Fruit fly (Drosophila melanogaster) whole organism, embryonic: ENCODE results near the gene Ide.
A peak's percentile ranks its signal among the peaks of the same experiment; 100 is the strongest.

Experiments used
- ATbp ChIP-seq: fragments of 200-800 bp; sonication (Bioruptor generic); optimal IDR thresholded peaks from 2 replicates; lab custom pipeline; 2017; ENCODE audit warnings: missing biosample characterization, mild to moderate bottlenecking, missing genetic modification characterization, missing genetic modification reagents
- CG11247 ChIP-seq: fragments of 200-800 bp; sonication (Bioruptor generic); IDR thresholded peaks from 2 replicates; pipeline ENCODE4 v1.3.6; 2022; ENCODE audit warnings: missing biosample characterization, missing genetic modification characterization
- CG13287 ChIP-seq: fragments of 200-800 bp; sonication (Bioruptor generic); IDR thresholded peaks from 2 replicates; pipeline ENCODE4 v1.3.6; 2022; ENCODE audit warnings: missing biosample characterization, missing genetic modification characterization; ENCODE audit not compliant: partially characterized antibody
- CG17912 ChIP-seq: fragments of 200-800 bp; sonication (Bioruptor generic); optimal IDR thresholded peaks from 2 replicates; lab custom pipeline; 2018; ENCODE audit warnings: missing biosample characterization, mild to moderate bottlenecking, missing genetic modification characterization
- CG1792 ChIP-seq: fragments of 200-800 bp; sonication (Bioruptor generic); optimal IDR thresholded peaks from 2 replicates; lab custom pipeline; 2016; ENCODE audit warnings: missing biosample characterization, missing genetic modification characterization
- CG18011 ChIP-seq: fragments of 200-800 bp; sonication (Bioruptor generic); optimal IDR thresholded peaks from 2 replicates; lab custom pipeline; 2017; ENCODE audit warnings: missing biosample characterization, missing genetic modification characterization, mild to moderate bottlenecking, moderate library complexity, missing genotype
- CG2129 ChIP-seq: fragments of 200-800 bp; sonication (Bioruptor generic); IDR thresholded peaks from 2 replicates; pipeline ENCODE4 v1.3.6; 2022; ENCODE audit warnings: missing biosample characterization, missing genetic modification characterization; ENCODE audit not compliant: partially characterized antibody
- CG31441 ChIP-seq: fragments of 200-800 bp; sonication (Bioruptor generic); IDR thresholded peaks from 2 replicates; pipeline ENCODE4 v1.3.6; 2022; ENCODE audit warnings: missing biosample characterization, missing genetic modification characterization
- CG3726 ChIP-seq: fragments of 200-800 bp; sonication (Bioruptor generic); IDR thresholded peaks from 3 replicates; pipeline ENCODE4, ENCODE4 v1.3.6; 2022; ENCODE audit warnings: missing biosample characterization, missing genetic modification characterization
- CG4707 ChIP-seq: fragments of 200-800 bp; sonication (Bioruptor generic); optimal IDR thresholded peaks from 2 replicates; lab custom pipeline; 2018; ENCODE audit warnings: missing biosample characterization, mild to moderate bottlenecking, missing genetic modification characterization, moderate library complexity
- CG6175 ChIP-seq: fragments of 200-800 bp; sonication (Bioruptor generic); IDR thresholded peaks from 3 replicates; pipeline ENCODE4 v1.3.6; 2022; ENCODE audit warnings: missing biosample characterization, missing genetic modification characterization
- CG9215 ChIP-seq: fragments of 200-800 bp; sonication (Bioruptor generic); IDR thresholded peaks from 2 replicates; pipeline ENCODE4 v1.3.6; 2022; ENCODE audit warnings: missing biosample characterization, missing genetic modification characterization
- CG9727 ChIP-seq: fragments of 200-800 bp; sonication (Bioruptor generic); optimal IDR thresholded peaks from 3 replicates; lab custom pipeline; 2017; ENCODE audit warnings: missing biosample characterization, mild to moderate bottlenecking, missing genetic modification characterization
- CoRest ChIP-seq: fragments of 200-800 bp; sonication (Bioruptor generic); optimal IDR thresholded peaks from 3 replicates; lab custom pipeline; 2018; ENCODE audit warnings: missing biosample characterization, mild to moderate bottlenecking, missing genetic modification characterization, moderate library complexity
- D19B ChIP-seq: fragments of 200-800 bp; sonication (Bioruptor generic); optimal IDR thresholded peaks from 2 replicates; lab custom pipeline; 2017; ENCODE audit warnings: missing biosample characterization, mild to moderate bottlenecking, missing genetic modification characterization
- Drgx ChIP-seq: fragments of 200-800 bp; sonication (Bioruptor generic); IDR thresholded peaks from 2 replicates; pipeline ENCODE4 v1.3.6; 2022; ENCODE audit warnings: missing biosample characterization, missing genetic modification characterization
- H2.0 ChIP-seq: fragments of 200-800 bp; sonication (Bioruptor generic); IDR thresholded peaks from 2 replicates; pipeline ENCODE4 v1.3.6; 2022; ENCODE audit warnings: missing biosample characterization, missing genetic modification characterization
- NC2β ChIP-seq: fragments of 200-800 bp; sonication (Bioruptor generic); optimal IDR thresholded peaks from 2 replicates; lab custom pipeline; 2016; ENCODE audit warnings: missing biosample characterization, missing genetic modification characterization
- NFAT ChIP-seq: fragments of 200-800 bp; sonication (Bioruptor generic); IDR thresholded peaks from 2 replicates; pipeline ENCODE4 v1.3.6; 2022; ENCODE audit warnings: missing biosample characterization, missing genetic modification characterization
- NK7.1 ChIP-seq: fragments of 200-800 bp; sonication (Bioruptor generic); optimal IDR thresholded peaks from 3 replicates; lab custom pipeline; 2016; ENCODE audit warnings: missing biosample characterization, missing genetic modification characterization
- Nf-YB ChIP-seq: fragments of 200-800 bp; sonication (Bioruptor generic); optimal IDR thresholded peaks from 3 replicates; lab custom pipeline; 2019; ENCODE audit warnings: missing biosample characterization, mild to moderate bottlenecking, missing genetic modification characterization, moderate library complexity
- al ChIP-seq: fragments of 200-800 bp; sonication (Bioruptor generic); IDR thresholded peaks from 2 replicates; pipeline ENCODE4 v1.3.6; 2022; ENCODE audit warnings: missing biosample characterization, missing genetic modification characterization
- ato ChIP-seq: fragments of 200-800 bp; sonication (Bioruptor generic); IDR thresholded peaks from 2 replicates; pipeline ENCODE4 v1.3.6; 2022; ENCODE audit warnings: missing biosample characterization, missing genetic modification characterization; ENCODE audit not compliant: partially characterized antibody
- bsh ChIP-seq, 2 experiments: fragments of 200-800 bp; sonication (Bioruptor generic); optimal IDR thresholded peaks; 2 replicates each; lab custom pipeline; 2017 to 2018; ENCODE audit warnings: mild to moderate bottlenecking in 2 of 2, missing biosample characterization in 2 of 2, missing genetic modification characterization in 2 of 2, moderate library complexity in 1 of 2
- btn ChIP-seq: fragments of 200-800 bp; sonication (Bioruptor generic); optimal IDR thresholded peaks from 2 replicates; lab custom pipeline; 2016; ENCODE audit warnings: missing biosample characterization, missing genetic modification characterization
- caup ChIP-seq: fragments of 200-800 bp; sonication (Bioruptor generic); optimal IDR thresholded peaks from 3 replicates; lab custom pipeline; 2017; ENCODE audit warnings: missing biosample characterization, mild to moderate bottlenecking, missing genetic modification characterization, moderate library complexity; ENCODE audit not compliant: severe bottlenecking
- cg ChIP-seq: fragments of 200-800 bp; sonication (Bioruptor generic); optimal IDR thresholded peaks from 3 replicates; lab custom pipeline; 2019; ENCODE audit warnings: missing biosample characterization, mild to moderate bottlenecking, missing genetic modification characterization, moderate library complexity
- corto ChIP-seq: fragments of 200-800 bp; sonication (Bioruptor generic); optimal IDR thresholded peaks from 2 replicates; lab custom pipeline; 2016; ENCODE audit warnings: missing biosample characterization, mild to moderate bottlenecking, missing genetic modification characterization, moderate library complexity
- dmrt11E ChIP-seq: fragments of 200-800 bp; sonication (Bioruptor generic); optimal IDR thresholded peaks from 3 replicates; lab custom pipeline; 2018; ENCODE audit warnings: missing biosample characterization, mild to moderate bottlenecking, missing genetic modification characterization, moderate library complexity
- dpn ChIP-seq, 2 experiments: fragments of 200-800 bp; sonication (Bioruptor generic); optimal IDR thresholded peaks; 3 replicates each; lab custom pipeline; 2016; ENCODE audit warnings: missing biosample characterization in 2 of 2, missing genetic modification characterization in 2 of 2
- ems ChIP-seq: fragments of 200-800 bp; sonication (Bioruptor generic); optimal IDR thresholded peaks from 3 replicates; lab custom pipeline; 2016; ENCODE audit warnings: missing biosample characterization, missing genetic modification characterization
- esg ChIP-seq: fragments of 200-800 bp; sonication (Bioruptor generic); conservative IDR thresholded peaks from 2 replicates; pipeline ENCODE4 v1.3.6; 2022; ENCODE audit warnings: missing biosample characterization, missing genetic modification characterization
- fd102C ChIP-seq: fragments of 200-800 bp; sonication (Bioruptor generic); optimal IDR thresholded peaks from 2 replicates; lab custom pipeline; 2018; ENCODE audit warnings: missing biosample characterization, mild to moderate bottlenecking, missing genetic modification characterization, moderate library complexity
- fd3F ChIP-seq: fragments of 200-800 bp; sonication (Bioruptor generic); optimal IDR thresholded peaks from 2 replicates; lab custom pipeline; 2018; ENCODE audit warnings: missing biosample characterization, mild to moderate bottlenecking, missing genetic modification characterization, moderate library complexity
- gce ChIP-seq: fragments of 200-800 bp; sonication (Bioruptor generic); IDR thresholded peaks from 3 replicates; pipeline ENCODE4 v1.3.6; 2022; ENCODE audit warnings: missing biosample characterization, missing genetic modification characterization
- her ChIP-seq: fragments of 200-800 bp; sonication (Bioruptor generic); optimal IDR thresholded peaks from 2 replicates; lab custom pipeline; 2016; ENCODE audit warnings: missing biosample characterization, missing genetic modification characterization
- ind ChIP-seq: fragments of 200-800 bp; sonication (Bioruptor generic); optimal IDR thresholded peaks from 3 replicates; lab custom pipeline; 2016; ENCODE audit warnings: missing biosample characterization, missing genetic modification characterization
- inv ChIP-seq: fragments of 200-800 bp; sonication (Bioruptor generic); IDR thresholded peaks from 2 replicates; pipeline ENCODE4 v1.3.6; 2022; ENCODE audit warnings: missing biosample characterization, missing genetic modification characterization; ENCODE audit not compliant: partially characterized antibody
- kah ChIP-seq: fragments of 200-800 bp; sonication (Bioruptor generic); optimal IDR thresholded peaks from 2 replicates; lab custom pipeline; 2018; ENCODE audit warnings: missing biosample characterization, mild to moderate bottlenecking, missing genetic modification characterization
- kay ChIP-seq: fragments of 200-800 bp; sonication (Bioruptor generic); optimal IDR thresholded peaks from 2 replicates; lab custom pipeline; 2016; ENCODE audit warnings: missing biosample characterization, missing genetic modification characterization
- mirr ChIP-seq: fragments of 200-800 bp; sonication (Bioruptor generic); optimal IDR thresholded peaks from 3 replicates; lab custom pipeline; 2018; ENCODE audit warnings: missing biosample characterization, mild to moderate bottlenecking, missing genetic modification characterization
- nom ChIP-seq: fragments of 200-800 bp; sonication (Bioruptor generic); optimal IDR thresholded peaks from 2 replicates; lab custom pipeline; 2017; ENCODE audit warnings: missing biosample characterization, missing genetic modification characterization, mild to moderate bottlenecking, moderate library complexity, missing genetic modification reagents
- odd ChIP-seq: fragments of 200-800 bp; sonication (Bioruptor generic); optimal IDR thresholded peaks from 2 replicates; lab custom pipeline; 2017; ENCODE audit warnings: missing biosample characterization, mild to moderate bottlenecking, missing genetic modification characterization
- pros ChIP-seq: fragments of 200-800 bp; sonication (Bioruptor generic); optimal IDR thresholded peaks from 3 replicates; lab custom pipeline; 2019; ENCODE audit warnings: missing biosample characterization, mild to moderate bottlenecking, missing genetic modification characterization, moderate library complexity
- rib ChIP-seq: fragments of 200-800 bp; sonication (Bioruptor generic); IDR thresholded peaks from 2 replicates; pipeline ENCODE4 v1.3.6; 2022; ENCODE audit warnings: missing biosample characterization, missing genetic modification characterization
- sd ChIP-seq: fragments of 200-800 bp; sonication (Bioruptor generic); optimal IDR thresholded peaks from 3 replicates; lab custom pipeline; 2018; ENCODE audit warnings: missing biosample characterization, mild to moderate bottlenecking, missing genetic modification characterization, moderate library complexity
- shn ChIP-seq: fragments of 200-800 bp; sonication (Bioruptor generic); optimal IDR thresholded peaks from 3 replicates; lab custom pipeline; 2016; ENCODE audit warnings: missing biosample characterization, missing genetic modification characterization
- vnd ChIP-seq: fragments of 200-800 bp; sonication (Bioruptor generic); IDR thresholded peaks from 3 replicates; pipeline ENCODE4 v1.3.6; 2022; ENCODE audit warnings: missing biosample characterization, missing genetic modification characterization; ENCODE audit not compliant: partially characterized antibody
- zfh1 ChIP-seq: fragments of 200-800 bp; sonication (Bioruptor generic); IDR thresholded peaks from 3 replicates; pipeline ENCODE4 v1.3.6; 2022; ENCODE audit warnings: missing biosample characterization, missing genetic modification characterization

Gene Ide

DNA sequence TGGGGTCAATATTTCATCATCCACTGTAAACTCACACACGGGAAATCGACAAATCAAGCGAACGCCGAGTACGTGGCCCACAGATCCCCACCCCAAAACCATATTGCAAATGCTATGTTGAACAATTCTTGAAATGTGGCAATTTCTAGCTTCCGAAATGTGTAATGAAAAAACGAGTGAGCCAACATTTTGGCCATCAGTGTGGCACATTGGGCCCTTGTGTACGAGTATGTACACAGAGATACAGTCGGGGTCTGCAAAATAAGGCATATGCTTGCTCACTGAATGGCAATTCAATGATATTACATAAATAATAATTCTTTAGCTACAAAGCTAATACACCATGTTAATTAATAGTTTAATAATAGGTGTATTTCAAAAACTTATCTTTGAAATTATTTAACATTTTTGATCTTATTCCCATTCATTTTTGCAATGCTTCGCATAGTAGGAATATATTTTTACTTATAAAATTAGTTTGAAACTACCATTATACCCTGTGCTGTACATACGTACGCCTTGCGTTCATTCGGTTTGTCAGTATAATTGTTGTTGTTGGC, 23.9 kb upstream of the Ide start (continued):
- TF ChIP-seq ATbp (GFP tag; lab: Kevin White, UChicago) (peak; percentile 80), NFAT (GFP tag; lab: Robert Waterston, UW) (peak; percentile 79), CG6175 (GFP tag; lab: Robert Waterston, UW) (0 out of 3 replicates have a peak, but pooled peaks have one; percentile 41), rib (GFP tag; lab: Robert Waterston, UW) (peak; percentile 84), ato (GFP tag; lab: Robert Waterston, UW) (no peak), CG17912 (GFP tag; lab: Kevin White, UChicago) (peak; percentile 58), CG4707 (peak; percentile 56), shn (peak; percentile 69), nom (GFP tag; lab: Kevin White, UChicago) (peak; percentile 78), Nf-YB (GFP tag; lab: Kevin White, UChicago) (peak; percentile 73), corto (peak; percentile 83), dpn (GFP tag; optimal IDR thresholded peaks at IDR 0.05; lab: Kevin White, UChicago) (peak; percentile 84 to 88), fd3F (peak; percentile 85), her (GFP tag; lab: Kevin White, UChicago) (peak; percentile 77), pros (GFP tag; lab: Kevin White, UChicago) (no peak), gce (GFP tag; lab: Robert Waterston, UW) (peak; percentile 69; the same call in 2 of the 3 replicates), kah (peak; percentile 70), ind (GFP tag; lab: Kevin White, UChicago) (peak; percentile 88), odd (GFP tag; lab: Kevin White, UChicago) (peak; percentile 90), NK7.1 (peak; percentile 63), zfh1 (GFP tag; lab: Robert Waterston, UW) (peak; percentile 82), CG9215 (GFP tag; lab: Robert Waterston, UW) (peak; percentile 83), CG18011 (GFP tag; lab: Kevin White, UChicago) (peak; percentile 65), fd102C (GFP tag; lab: Kevin White, UChicago) (no peak), D19B (GFP tag; lab: Kevin White, UChicago) (peak; percentile 68), bsh (GFP tag; optimal IDR thresholded peaks at IDR 0.05; lab: Kevin White, UChicago) (peak; percentile 82 to 86), kay (GFP tag; lab: Kevin White, UChicago) (peak; percentile 80), CG11247 (GFP tag; lab: Robert Waterston, UW) (peak; percentile 77), mirr (peak; percentile 51), CG2129 (GFP tag; lab: Robert Waterston, UW) (no peak), NC2β (GFP tag; lab: Kevin White, UChicago) (peak; percentile 73), esg (peak; percentile 72), CoRest (tag; lab: Kevin White, UChicago) (peak; percentile 94), caup (GFP tag; lab: Kevin White, UChicago) (peak; percentile 85), CG31441 (peak; percentile 93), sd (tag; lab: Kevin White, UChicago) (peak; percentile 85), dmrt11E (peak; percentile 71), vnd (no peak), ems (GFP tag; lab: Kevin White, UChicago) (peak; percentile 75), CG13287 (no peak), btn (GFP tag; lab: Kevin White, UChicago) (peak; percentile 45), inv (GFP tag; lab: Robert Waterston, UW) (no peak), Drgx (peak; percentile 92), CG9727 (GFP tag; lab: Kevin White, UChicago) (peak; percentile 88), cg (GFP tag; lab: Kevin White, UChicago) (no peak), CG1792 (GFP tag; lab: Kevin White, UChicago) (peak; percentile 32), CG3726 (peak; percentile 68; the same call in 1 of the 3 replicates), H2.0 (peak; percentile 77), al (GFP tag; lab: Robert Waterston, UW) (peak; percentile 88)
